Worm (Caenorhabditis elegans) whole organism, L4 larva: Measurements from ENCODE around the gene let-99.

Experiments
- F26F4.8 ChIP-seq: fragments of 200-800 bp; sonication (Bioruptor generic); conservative IDR thresholded peaks from 2 replicates; pipeline ENCODE4 v1.3.6; 2022; ENCODE audit warnings: missing genetic modification characterization, missing compliant biosample characterization
- T20F7.1 ChIP-seq: fragments of 200-800 bp; sonication (Bioruptor generic); optimal IDR thresholded peaks from 2 replicates; lab custom pipeline; 2018; ENCODE audit warnings: mild to moderate bottlenecking, missing genetic modification characterization, missing compliant biosample characterization
- Y105C5A.15 ChIP-seq: fragments of 200-800 bp; sonication (Bioruptor generic); IDR thresholded peaks from 2 replicates; pipeline ENCODE4 v1.3.6; 2022; ENCODE audit warnings: missing genetic modification characterization, missing compliant biosample characterization
- Y48G9A.11 ChIP-seq: fragments of 200-800 bp; sonication (Bioruptor generic); IDR thresholded peaks from 2 replicates; pipeline ENCODE4 v1.3.6; 2022; ENCODE audit warnings: missing genetic modification reagents, missing genetic modification characterization, missing compliant biosample characterization
- ZK546.5 ChIP-seq, 2 experiments: sonication (generic microtip); optimal IDR thresholded peaks; 2 replicates each; lab custom pipeline; 2017; ENCODE audit warnings: missing biosample characterization in 2 of 2, missing genetic modification characterization in 2 of 2
- aly-2 ChIP-seq: sonication (generic microtip); optimal IDR thresholded peaks from 2 replicates; lab custom pipeline; 2018; ENCODE audit warnings: missing biosample characterization, missing genetic modification characterization
- ceh-32 ChIP-seq: sonication (generic microtip); optimal IDR thresholded peaks from 2 replicates; lab custom pipeline; 2016; ENCODE audit warnings: mild to moderate bottlenecking, missing genetic modification characterization, missing compliant biosample characterization; ENCODE audit not compliant: poor library complexity
- ceh-62 ChIP-seq: sonication (generic microtip); optimal IDR thresholded peaks from 2 replicates; lab custom pipeline; 2017; ENCODE audit warnings: missing biosample characterization, missing genetic modification characterization
- ceh-82 ChIP-seq: sonication (generic microtip); optimal IDR thresholded peaks from 2 replicates; lab custom pipeline; 2017; ENCODE audit warnings: missing biosample characterization, missing genetic modification characterization
- daf-12 ChIP-seq: fragments of 150-350 bp; optimal IDR thresholded peaks from 2 replicates; lab custom pipeline; 2014; ENCODE audit warnings: missing biosample characterization, missing genetic modification reagents, missing genetic modification characterization
- daf-16 ChIP-seq, 3 experiments: sonication (generic microtip); optimal IDR thresholded peaks; 2 replicates each; lab custom pipeline; 2016 to 2017; ENCODE audit warnings: missing genetic modification characterization in 3 of 3, missing genetic modification reagents in 3 of 3, mild to moderate bottlenecking in 2 of 3, missing compliant biosample characterization in 2 of 3, missing biosample characterization in 1 of 3, moderate library complexity in 1 of 3
- daf-8 ChIP-seq: fragments of 200-800 bp; sonication (Bioruptor generic); IDR thresholded peaks from 2 replicates; pipeline ENCODE4 v1.3.6; 2022; ENCODE audit warnings: missing genetic modification characterization, missing compliant biosample characterization
- dmd-6 ChIP-seq: fragments of 200-800 bp; sonication (Bioruptor generic); IDR thresholded peaks from 2 replicates; pipeline ENCODE4 v1.3.6; 2022; ENCODE audit warnings: missing genetic modification reagents, missing genetic modification characterization, missing compliant biosample characterization
- dmd-9 ChIP-seq: fragments of 200-800 bp; sonication (Bioruptor generic); IDR thresholded peaks from 2 replicates; pipeline ENCODE4 v1.3.6; 2022; ENCODE audit warnings: missing genetic modification reagents, missing genetic modification characterization, missing compliant biosample characterization
- dpl-1 ChIP-seq: fragments of 150-350 bp; optimal IDR thresholded peaks from 2 replicates; lab custom pipeline; 2014; ENCODE audit warnings: missing biosample characterization, missing genetic modification reagents, missing genetic modification characterization
- dve-1 ChIP-seq: sonication (generic microtip); optimal IDR thresholded peaks from 2 replicates; lab custom pipeline; 2017; ENCODE audit warnings: antibody characterized with exemption, mild to moderate bottlenecking, missing genetic modification characterization, missing compliant biosample characterization; ENCODE audit not compliant: insufficient read depth
- fkh-10 ChIP-seq: fragments of 150-350 bp; optimal IDR thresholded peaks from 2 replicates; lab custom pipeline; 2014; ENCODE audit warnings: missing biosample characterization, missing genetic modification reagents, missing genetic modification characterization
- hif-1 ChIP-seq, 2 experiments: sonication (generic microtip); optimal IDR thresholded peaks; 2 replicates each; lab custom pipeline; 2016 to 2017; ENCODE audit warnings: missing compliant biosample characterization in 2 of 2, missing genetic modification characterization in 2 of 2, missing genetic modification reagents in 2 of 2, missing genotype in 2 of 2, mild to moderate bottlenecking in 1 of 2
- hlh-11 ChIP-seq: fragments of 200-800 bp; sonication (Bioruptor generic); optimal IDR thresholded peaks from 2 replicates; lab custom pipeline; 2018; ENCODE audit warnings: mild to moderate bottlenecking, missing genetic modification characterization, missing compliant biosample characterization
- hlh-30 ChIP-seq: sonication (generic microtip); optimal IDR thresholded peaks from 2 replicates; lab custom pipeline; 2017; ENCODE audit warnings: antibody characterized with exemption, mild to moderate bottlenecking, missing genetic modification characterization, missing compliant biosample characterization; ENCODE audit not compliant: insufficient read depth
- lin-1 ChIP-seq: fragments of 200-800 bp; sonication (Bioruptor generic); IDR thresholded peaks from 2 replicates; pipeline ENCODE4 v1.3.6; 2022; ENCODE audit warnings: missing genetic modification reagents, missing genetic modification characterization, missing compliant biosample characterization
- lir-3 ChIP-seq: sonication (generic microtip); optimal IDR thresholded peaks from 2 replicates; lab custom pipeline; 2016; ENCODE audit warnings: mild to moderate bottlenecking, missing genetic modification characterization, missing compliant biosample characterization
- lsy-2 ChIP-seq, 2 experiments: fragments of 150-350 bp in 1 of 2; sonication (generic microtip) in 1 of 2; optimal IDR thresholded peaks; 2 replicates each; lab custom pipeline; 2014 to 2017; ENCODE audit warnings: missing biosample characterization in 2 of 2, missing genetic modification characterization in 2 of 2
- mdl-1 ChIP-seq, 2 experiments: fragments of 150-350 bp in 1 of 2; sonication (generic microtip) in 1 of 2; optimal IDR thresholded peaks; 2 replicates each; lab custom pipeline; 2014 to 2017; ENCODE audit warnings: missing biosample characterization in 2 of 2, missing genetic modification characterization in 2 of 2
- mdt-29 ChIP-seq: fragments of 200-800 bp; sonication (Bioruptor generic); IDR thresholded peaks from 2 replicates; pipeline ENCODE4 v1.3.6; 2022; ENCODE audit warnings: missing genetic modification reagents, missing genetic modification characterization, missing compliant biosample characterization
- mep-1 ChIP-seq: fragments of 150-350 bp; sonication (generic microtip); optimal IDR thresholded peaks from 3 replicates; lab custom pipeline; 2014; ENCODE audit warnings: missing biosample characterization, missing genetic modification characterization
- mes-2 ChIP-seq: sonication (generic microtip); optimal IDR thresholded peaks from 2 replicates; lab custom pipeline; 2016; ENCODE audit warnings: missing genotype, mild to moderate bottlenecking, missing genetic modification characterization, missing compliant biosample characterization; ENCODE audit not compliant: poor library complexity, severe bottlenecking
- mxl-3 ChIP-seq: fragments of 200-800 bp; sonication (Bioruptor generic); optimal IDR thresholded peaks from 2 replicates; lab custom pipeline; 2018; ENCODE audit warnings: mild to moderate bottlenecking, missing genetic modification characterization, missing compliant biosample characterization
- nhr-102 ChIP-seq: sonication (generic microtip); optimal IDR thresholded peaks from 2 replicates; lab custom pipeline; 2016; ENCODE audit warnings: mild to moderate bottlenecking, missing genetic modification characterization, moderate library complexity, missing compliant biosample characterization
- nhr-11 ChIP-seq: fragments of 150-350 bp; optimal IDR thresholded peaks from 2 replicates; lab custom pipeline; 2014; ENCODE audit warnings: missing biosample characterization, missing genetic modification characterization
- nhr-28 ChIP-seq: fragments of 150-350 bp; optimal IDR thresholded peaks from 2 replicates; lab custom pipeline; 2014; ENCODE audit warnings: missing biosample characterization, missing genetic modification characterization
- nhr-48 ChIP-seq: sonication (generic microtip); optimal IDR thresholded peaks from 2 replicates; lab custom pipeline; 2016; ENCODE audit warnings: mild to moderate bottlenecking, missing genetic modification characterization, missing compliant biosample characterization
- nhr-6 ChIP-seq: fragments of 150-350 bp; optimal IDR thresholded peaks from 2 replicates; lab custom pipeline; 2014; ENCODE audit warnings: missing biosample characterization, missing genetic modification characterization
- nhr-76 ChIP-seq: fragments of 150-350 bp; optimal IDR thresholded peaks from 2 replicates; lab custom pipeline; 2014; ENCODE audit warnings: missing biosample characterization, missing genetic modification characterization
- nhr-77 ChIP-seq: fragments of 150-350 bp; optimal IDR thresholded peaks from 2 replicates; lab custom pipeline; 2014; ENCODE audit warnings: missing biosample characterization, missing genetic modification characterization
- pha-4 ChIP-seq, 2 experiments: fragments of 150-350 bp in 1 of 2; fragments of 200-800 bp in 1 of 2; sonication (Bioruptor generic) in 1 of 2; IDR thresholded peaks in 1 of 2; optimal IDR thresholded peaks in 1 of 2; 2 replicates each; pipeline versions ENCODE4 v1.3.6 to Lab custom; 2014 to 2022; ENCODE audit warnings: missing genetic modification characterization in 2 of 2, missing genetic modification reagents in 2 of 2, missing biosample characterization in 1 of 2, missing compliant biosample characterization in 1 of 2
- php-3 ChIP-seq: fragments of 200-800 bp; sonication (Bioruptor generic); IDR thresholded peaks from 2 replicates; pipeline ENCODE4 v1.3.6; 2022; ENCODE audit warnings: missing genetic modification reagents, missing genetic modification characterization, missing compliant biosample characterization
- pqm-1 ChIP-seq: sonication (generic microtip); optimal IDR thresholded peaks from 2 replicates; lab custom pipeline; 2017; ENCODE audit warnings: missing biosample characterization, missing genetic modification characterization
- sdz-12 ChIP-seq: fragments of 200-800 bp; sonication (Bioruptor generic); optimal IDR thresholded peaks from 2 replicates; lab custom pipeline; 2018; ENCODE audit warnings: mild to moderate bottlenecking, missing genetic modification characterization, missing compliant biosample characterization
- set-16 ChIP-seq: fragments of 200-800 bp; sonication (Bioruptor generic); IDR thresholded peaks from 2 replicates; pipeline ENCODE4 v1.3.6; 2022; ENCODE audit warnings: missing genetic modification reagents, missing genetic modification characterization, missing compliant biosample characterization
- snpc-4 ChIP-seq: fragments of 150-350 bp; optimal IDR thresholded peaks from 2 replicates; lab custom pipeline; 2014; ENCODE audit warnings: missing biosample characterization, missing genetic modification characterization
- spr-1 ChIP-seq: sonication (generic microtip); optimal IDR thresholded peaks from 2 replicates; lab custom pipeline; 2016; ENCODE audit warnings: mild to moderate bottlenecking, missing genetic modification characterization, missing compliant biosample characterization
- spr-3 ChIP-seq: fragments of 200-800 bp; sonication (Bioruptor generic); optimal IDR thresholded peaks from 2 replicates; lab custom pipeline; 2018; ENCODE audit warnings: mild to moderate bottlenecking, missing genetic modification characterization, missing compliant biosample characterization
- unc-130 ChIP-seq: sonication (generic microtip); optimal IDR thresholded peaks from 2 replicates; lab custom pipeline; 2016; ENCODE audit warnings: missing genetic modification reagents, missing genetic modification characterization, missing compliant biosample characterization
- unc-62 ChIP-seq, 3 experiments: fragments of 150-350 bp in 1 of 3; sonication (generic microtip); optimal IDR thresholded peaks in 2 of 3; peaks in 1 of 3; 1 replicate in 1 of 3; 2 replicates in 2 of 3; lab custom pipeline; 2014 to 2017; ENCODE audit warnings: missing biosample characterization in 3 of 3, missing genetic modification characterization in 3 of 3, missing genetic modification reagents in 3 of 3, missing genotype in 1 of 3
- vab-7 ChIP-seq: fragments of 200-800 bp; sonication (Bioruptor generic); IDR thresholded peaks from 2 replicates; pipeline ENCODE4 v1.3.6; 2022; ENCODE audit warnings: missing genetic modification reagents, missing genetic modification characterization, missing compliant biosample characterization
- zip-2 ChIP-seq: fragments of 150-350 bp; optimal IDR thresholded peaks from 2 replicates; lab custom pipeline; 2014; ENCODE audit warnings: missing biosample characterization, missing genetic modification characterization

The let-99 gene

ce11 chrIV:12525409-12525808, 42.2 kb upstream of the let-99 start, which contains the start of gene eak-4:
Gene eak-4 (minus strand): TSS chrIV:12525509.
- TF ChIP-seq unc-130 (GFP tag; lab: Kevin White, UChicago) (no peak), unc-62 (GFP tag; optimal IDR thresholded peaks at IDR 0.05 in 1 of 2; lab: Kevin White, UChicago) (peak in 1 of 2 experiments; percentile 58), unc-62 (tag; optimal IDR thresholded peaks at IDR 0.05; lab: Kevin White, UChicago) (no peak)

- TF ChIP-seq nhr-76 (no peak), zip-2 (tag; lab: Kevin White, UChicago) (no peak), F26F4.8 (GFP tag; lab: Robert Waterston, UW) (no peak), lsy-2 (tag; optimal IDR thresholded peaks at IDR 0.05; lab: Kevin White, UChicago) (peak; percentile 17 to 37), ceh-62 (tag; lab: Kevin White, UChicago) (no peak), hif-1 (tag; optimal IDR thresholded peaks at IDR 0.05; lab: Kevin White, UChicago) (no peak), daf-16 (GFP tag; optimal IDR thresholded peaks at IDR 0.05; lab: Kevin White, UChicago) (peak in 1 of 2 experiments; percentile 40), daf-16 (tag; optimal IDR thresholded peaks at IDR 0.05; lab: Kevin White, UChicago) (peak; percentile 98), pha-4 (GFP tag; IDR thresholded peaks at IDR 0.05; lab: Robert Waterston, UW) (no peak), pha-4 (tag; optimal IDR thresholded peaks at IDR 0.05; lab: Kevin White, UChicago) (no peak), dmd-6 (GFP tag; lab: Robert Waterston, UW) (peak; percentile 81), dpl-1 (GFP tag; lab: Kevin White, UChicago) (peak; percentile 15), T20F7.1 (peak; percentile 50), snpc-4 (tag; lab: Kevin White, UChicago) (no peak), pqm-1 (peak; percentile 88), mxl-3 (GFP tag; lab: Kevin White, UChicago) (peak; percentile 10), hlh-30 (tag; lab: Kevin White, UChicago) (peak; percentile 67), nhr-102 (tag; lab: Kevin White, UChicago) (peak; percentile 37), ceh-82 (tag; lab: Kevin White, UChicago) (no peak), spr-3 (GFP tag; lab: Kevin White, UChicago) (no peak), daf-8 (GFP tag; lab: Robert Waterston, UW) (no peak), fkh-10 (no peak), lir-3 (tag; lab: Kevin White, UChicago) (no peak), lin-1 (GFP tag; lab: Robert Waterston, UW) (peak; percentile 48; the same call in 1 of the 2 replicates), vab-7 (no peak), nhr-77 (tag; lab: Kevin White, UChicago) (peak; percentile 56), Y105C5A.15 (no peak), spr-1 (tag; lab: Kevin White, UChicago) (no peak), mep-1 (no peak), daf-12 (no peak), unc-62 (GFP tag; optimal IDR thresholded peaks at IDR 0.05 in 1 of 2; lab: Kevin White, UChicago) (peak in 1 of 2 experiments; percentile 26), unc-62 (tag; optimal IDR thresholded peaks at IDR 0.05; lab: Kevin White, UChicago) (no peak), mdl-1 (tag; optimal IDR thresholded peaks at IDR 0.05; lab: Kevin White, UChicago) (peak in 1 of 2 experiments; percentile 8), mdt-29 (GFP tag; lab: Robert Waterston, UW) (no peak), ceh-32 (tag; lab: Kevin White, UChicago) (no peak), dmd-9 (GFP tag; lab: Robert Waterston, UW) (no peak), nhr-6 (peak; percentile 95), nhr-11 (tag; lab: Kevin White, UChicago) (peak; percentile 10), hlh-11 (tag; lab: Kevin White, UChicago) (peak; percentile 75), mes-2 (tag; lab: Kevin White, UChicago) (peak; percentile 52), nhr-28 (tag; lab: Kevin White, UChicago) (peak; percentile 99), set-16 (GFP tag; lab: Robert Waterston, UW) (no peak), sdz-12 (GFP tag; lab: Kevin White, UChicago) (no peak), dve-1 (peak; percentile 73), Y48G9A.11 (GFP tag; lab: Robert Waterston, UW) (no peak), ZK546.5 (tag; optimal IDR thresholded peaks at IDR 0.05; lab: Kevin White, UChicago) (no peak), aly-2 (tag; lab: Kevin White, UChicago) (no peak), nhr-48 (tag; lab: Kevin White, UChicago) (peak; percentile 23), php-3 (GFP tag; lab: Robert Waterston, UW) (0 out of 2 replicates have a peak, but pooled peaks have one; percentile 38)
These were observed 40.4 kb upstream of the let-99 start, which contains the start of gene F53B2.8 for ce11 chrIV:12527217-12527616. Gene F53B2.8 (minus strand): TSS chrIV:12527396.
